Worm (Caenorhabditis elegans) whole organism, L3 larva: Measurements from ENCODE around the gene srz-64.

Source experiments
- fos-1 ChIP-seq: fragments of 150-350 bp; optimal IDR thresholded peaks from 2 replicates; lab custom pipeline; 2014; ENCODE audit warnings: missing biosample characterization, missing genetic modification characterization
- nhr-28 ChIP-seq: fragments of 150-350 bp; optimal IDR thresholded peaks from 2 replicates; lab custom pipeline; 2014; ENCODE audit warnings: missing biosample characterization, missing genetic modification characterization
- nhr-77 ChIP-seq: fragments of 150-350 bp; optimal IDR thresholded peaks from 2 replicates; lab custom pipeline; 2014; ENCODE audit warnings: missing biosample characterization, missing genetic modification characterization
- pqm-1 ChIP-seq: fragments of 150-350 bp; optimal IDR thresholded peaks from 2 replicates; lab custom pipeline; 2017; ENCODE audit warnings: missing biosample characterization, missing genetic modification characterization, inconsistent platforms
- unc-39 ChIP-seq: sonication (generic microtip); optimal IDR thresholded peaks from 4 replicates; lab custom pipeline; 2017; ENCODE audit warnings: missing biosample characterization, missing genetic modification characterization

ce11 chrII:1242475-1242874, 50.6 kb downstream of the srz-64 start:
- TF ChIP-seq fos-1 (tag; lab: Kevin White, UChicago) (no peak), unc-39 (tag; lab: Kevin White, UChicago) (no peak), nhr-77 (tag; lab: Kevin White, UChicago) (no peak), pqm-1 (no peak), nhr-28 (tag; lab: Kevin White, UChicago) (no peak)
